Worm (Caenorhabditis elegans): Measurements from ENCODE around the gene Y71H2AM.29.

The Y71H2AM.29 gene

ce11 chrIII:2816205-2816923 lies 16.2 kb upstream of the Y71H2AM.29 start:
- TF ChIP-seq rpc-1 (optimal IDR thresholded peaks at IDR 0.05): no peak
- no peak for TF ChIP-seq rpc-1 (tag; optimal IDR thresholded peaks at IDR 0.05)
- TF ChIP-seq lin-26 (GFP tag; IDR thresholded peaks at IDR 0.05): no peak
- peak; percentile 91 for TF ChIP-seq nfyb-1 (GFP tag; IDR thresholded peaks at IDR 0.05)
- no peak for TF ChIP-seq atf-7 (tag; optimal IDR thresholded peaks at IDR 0.05)
- TF ChIP-seq hmg-1.2 (GFP tag; IDR thresholded peaks at IDR 0.05): peak; percentile 94

DNA sequence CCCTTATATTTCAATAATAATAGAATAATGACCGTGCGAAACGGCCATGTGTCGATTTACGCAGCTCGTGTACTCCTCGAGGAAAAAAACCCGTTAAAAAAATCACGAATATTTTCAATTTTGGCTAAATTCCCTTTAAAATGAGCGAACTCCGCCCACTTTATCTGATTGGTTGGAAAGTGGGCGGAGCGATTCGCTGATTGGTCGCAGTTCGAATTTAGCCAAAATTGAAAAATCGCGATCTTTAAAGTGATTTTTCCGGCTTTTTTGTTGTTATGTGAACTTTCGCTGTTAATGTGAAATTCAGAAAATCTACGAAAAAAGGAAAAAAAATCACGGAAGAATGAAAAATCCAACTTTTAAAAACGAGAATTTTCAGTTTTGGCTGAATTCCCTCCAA lies 14.7 kb upstream of the Y71H2AM.29 start:
- TF ChIP-seq nfyb-1 (GFP tag; IDR thresholded peaks at IDR 0.05) (peak; percentile 31; the same call in 1 of the 2 replicates), lin-26 (GFP tag; IDR thresholded peaks at IDR 0.05) (no peak)

DNA sequence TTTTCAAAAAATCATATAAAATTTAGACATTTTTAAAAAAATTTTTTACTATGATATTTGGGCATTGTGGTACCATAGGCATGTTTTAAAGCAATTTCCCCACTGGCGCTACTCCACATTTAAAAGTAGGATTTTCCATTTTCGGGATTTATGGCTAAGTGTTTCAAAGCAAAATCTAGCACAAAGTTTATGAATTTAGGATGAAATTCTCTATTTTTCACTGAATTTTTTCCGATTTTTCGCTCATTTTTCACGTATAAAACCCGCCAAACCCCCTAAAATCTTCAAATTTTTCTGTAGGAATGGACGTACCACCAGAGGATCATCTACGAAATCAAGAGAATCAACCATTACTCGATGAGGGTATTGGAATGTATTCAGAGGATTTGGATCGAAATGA lies 13.6 kb upstream of the Y71H2AM.29 start, which contains the start of gene pipp-4P:
TSS of gene pipp-4P (plus strand) at position 301 of the 400 bp plus-strand sequence.
- no peak for TF ChIP-seq T26A5.8 (tag; optimal IDR thresholded peaks at IDR 0.05)
- TF ChIP-seq lin-26 (GFP tag; IDR thresholded peaks at IDR 0.05): no peak
- no peak for TF ChIP-seq athp-1 (tag; optimal IDR thresholded peaks at IDR 0.05)
- TF ChIP-seq nfya-1 (tag; optimal IDR thresholded peaks at IDR 0.05; ENCODE audit: borderline replicate concordance, insufficient read depth): no peak
- TF ChIP-seq egrh-3 (GFP tag; IDR thresholded peaks at IDR 0.05): no peak
- no peak for TF ChIP-seq cebp-1 (GFP tag; IDR thresholded peaks at IDR 0.05)
- TF ChIP-seq cebp-1 (tag; optimal IDR thresholded peaks at IDR 0.05): no peak
- no peak for TF ChIP-seq lsl-1 (GFP tag; optimal IDR thresholded peaks at IDR 0.05)
- no peak for TF ChIP-seq sdz-38 (tag; optimal IDR thresholded peaks at IDR 0.05)
- TF ChIP-seq lin-54 (GFP tag; optimal IDR thresholded peaks at IDR 0.05): no peak
- no peak for TF ChIP-seq tbp1 (GFP tag; optimal IDR thresholded peaks at IDR 0.05)
- TF ChIP-seq snpc-1.1 (tag; optimal IDR thresholded peaks at IDR 0.05; ENCODE audit: insufficient read depth): no peak
- TF ChIP-seq ztf-6 (GFP tag; IDR thresholded peaks at IDR 0.05): no peak
- TF ChIP-seq ama-1 (optimal IDR thresholded peaks at IDR 0.05): no peak
- no peak for TF ChIP-seq ama-1 (GFP tag; optimal IDR thresholded peaks at IDR 0.05)
- no peak for TF ChIP-seq die-1 (tag; optimal IDR thresholded peaks at IDR 0.05)
- TF ChIP-seq xnd-1 (tag; optimal IDR thresholded peaks at IDR 0.05): no peak
- no peak for TF ChIP-seq nhr-90 (tag; optimal IDR thresholded peaks at IDR 0.05)
- no peak for TF ChIP-seq hlh-12 (tag; optimal IDR thresholded peaks at IDR 0.05)
- no peak for TF ChIP-seq ztf-28 (GFP tag; IDR thresholded peaks at IDR 0.05)
- no peak for TF ChIP-seq mel-28 (tag; optimal IDR thresholded peaks at IDR 0.05; ENCODE audit: borderline replicate concordance)

DNA sequence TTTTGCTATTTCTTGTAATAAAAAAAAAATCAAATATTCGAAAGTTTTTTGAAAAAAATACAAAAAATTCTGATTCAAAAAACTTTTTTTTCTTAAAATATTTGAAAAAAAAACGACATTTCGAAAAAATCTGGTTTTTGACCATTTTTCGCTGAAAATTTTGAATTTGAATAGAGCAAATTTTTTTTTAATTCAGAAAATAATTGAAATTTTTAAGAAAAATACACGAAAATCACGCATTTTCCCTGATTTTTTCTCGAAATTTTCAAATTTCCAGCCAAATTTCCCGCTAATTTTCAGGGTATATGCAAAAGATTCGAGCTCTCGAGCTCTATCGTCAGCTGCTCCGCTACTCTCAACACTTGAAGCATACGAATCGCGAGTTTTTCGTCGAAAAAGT lies 5.8 kb upstream of the Y71H2AM.29 start, which contains the start of gene Y71H2AM.1:
TSS of gene Y71H2AM.1 (plus strand) at position 301 of the 400 bp plus-strand sequence.
- TF ChIP-seq lag-1 (GFP tag; IDR thresholded peaks at IDR 0.05) (no peak), mes-4 (tag; optimal IDR thresholded peaks at IDR 0.05) (no peak), F22D6.2 (tag; optimal IDR thresholded peaks at IDR 0.05) (no peak), ztf-3 (GFP tag; optimal IDR thresholded peaks at IDR 0.05) (no peak)

DNA sequence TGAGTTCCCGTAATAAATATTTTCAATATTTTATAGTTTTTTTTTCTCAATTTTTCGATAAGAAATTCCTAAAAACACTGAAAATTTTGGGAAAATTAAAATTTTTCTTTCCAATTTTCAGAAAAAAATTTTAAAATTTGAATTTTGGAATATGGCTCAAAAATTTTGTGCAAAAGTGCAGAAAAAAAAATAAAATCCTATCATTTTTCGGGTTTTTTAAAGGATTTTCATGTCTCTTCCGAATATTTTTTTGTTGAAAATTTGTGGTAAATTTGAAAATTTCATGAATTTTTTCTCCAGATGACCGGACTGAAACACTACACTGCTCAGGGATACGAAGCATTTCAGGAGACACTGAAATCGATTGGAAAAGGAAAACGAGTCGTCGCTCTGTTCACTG lies 1.8 kb downstream of the Y71H2AM.29 start, which contains the start of gene txdc-17:
TSS of gene txdc-17 (plus strand) at position 301 of the 400 bp plus-strand sequence.
- TF ChIP-seq F23B12.7 (tag; optimal IDR thresholded peaks at IDR 0.05; ENCODE audit: insufficient read depth): no peak
- no peak for TF ChIP-seq F37B4.10 (GFP tag; IDR thresholded peaks at IDR 0.05)
- TF ChIP-seq sptf-2 (GFP tag; optimal IDR thresholded peaks at IDR 0.05): no peak
- no peak for TF ChIP-seq B0261.1 (tag; optimal IDR thresholded peaks at IDR 0.05)
- TF ChIP-seq sdz-38 (tag; optimal IDR thresholded peaks at IDR 0.05): no peak
- no peak for TF ChIP-seq ceh-27 (GFP tag; optimal IDR thresholded peaks at IDR 0.05)
- no peak for TF ChIP-seq nhr-179 (tag; optimal IDR thresholded peaks at IDR 0.05)
- no peak for TF ChIP-seq bed-2 (GFP tag; IDR thresholded peaks at IDR 0.05)
- no peak for TF ChIP-seq him-1 (tag; optimal IDR thresholded peaks at IDR 0.05)
- no peak for TF ChIP-seq ztf-26 (tag; optimal IDR thresholded peaks at IDR 0.05)
- no peak for TF ChIP-seq Y95B8A.8 (GFP tag; IDR thresholded peaks at IDR 0.05)
- no peak for TF ChIP-seq mxl-1 (tag; optimal IDR thresholded peaks at IDR 0.05)
- no peak for TF ChIP-seq egl-44 (GFP tag; IDR thresholded peaks at IDR 0.05)
- TF ChIP-seq F39B2.1 (GFP tag; IDR thresholded peaks at IDR 0.05): no peak
- TF ChIP-seq T26A5.8 (tag; optimal IDR thresholded peaks at IDR 0.05): no peak
- no peak for TF ChIP-seq lin-40 (tag; optimal IDR thresholded peaks at IDR 0.05)
